Fruit fly (Drosophila melanogaster): ENCODE measurements around the gene Elo68beta.

DNA sequence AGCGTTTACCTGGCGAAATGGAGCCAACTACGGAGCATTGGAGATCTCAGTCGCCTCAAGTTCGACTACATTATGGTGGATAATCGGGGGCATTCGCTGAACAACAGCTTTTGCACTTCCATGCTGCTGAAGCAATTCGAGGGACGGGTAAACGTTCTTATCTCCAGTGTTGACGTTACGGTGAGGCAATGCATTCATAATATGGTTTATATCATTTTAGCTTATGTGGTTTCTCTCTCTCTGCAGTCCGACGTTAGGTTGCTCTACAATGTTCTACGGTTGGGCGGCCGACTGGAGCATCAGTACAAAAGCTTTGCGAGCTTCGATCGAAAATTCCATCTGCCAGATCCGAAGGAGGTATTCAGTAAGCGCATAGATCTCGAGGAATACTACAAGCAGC lies 35.6 kb downstream of the Elo68beta start:
- no peak for TF ChIP-seq Sin3A (optimal IDR thresholded peaks at IDR 0.05)
- TF ChIP-seq psq (optimal IDR thresholded peaks at IDR 0.05): no peak

All from Kc167 (cell line).